Fruit fly (Drosophila melanogaster) whole organism, embryonic: ENCODE results near the gene Atg5.
A peak's percentile ranks its signal among the peaks of the same experiment; 100 is the strongest.

Source experiments
- Bteb2 ChIP-seq: fragments of 200-800 bp; sonication (Bioruptor generic); optimal IDR thresholded peaks from 2 replicates; lab custom pipeline; 2016; ENCODE audit warnings: missing biosample characterization, missing genetic modification characterization
- CG10321 ChIP-seq: fragments of 200-800 bp; sonication (Bioruptor generic); IDR thresholded peaks from 2 replicates; pipeline ENCODE4 v1.3.6; 2022; ENCODE audit warnings: missing biosample characterization, missing genetic modification characterization
- CG10979 ChIP-seq: fragments of 200-800 bp; sonication (Bioruptor generic); optimal IDR thresholded peaks from 2 replicates; lab custom pipeline; 2018; ENCODE audit warnings: missing biosample characterization, mild to moderate bottlenecking, missing genetic modification characterization, moderate library complexity
- CG15601 ChIP-seq: fragments of 200-800 bp; sonication (Bioruptor generic); optimal IDR thresholded peaks from 3 replicates; lab custom pipeline; 2019; ENCODE audit warnings: missing biosample characterization, mild to moderate bottlenecking, missing genetic modification characterization, moderate library complexity
- CG16863 ChIP-seq: fragments of 200-800 bp; sonication (Bioruptor generic); optimal IDR thresholded peaks from 3 replicates; lab custom pipeline; 2016; ENCODE audit warnings: missing biosample characterization, missing genetic modification characterization
- CG17361 ChIP-seq: fragments of 200-800 bp; sonication (Bioruptor generic); IDR thresholded peaks from 3 replicates; pipeline ENCODE4 v1.3.6; 2022; ENCODE audit warnings: missing biosample characterization, missing genetic modification characterization
- CG2712 ChIP-seq: fragments of 200-800 bp; optimal IDR thresholded peaks from 3 replicates; lab custom pipeline; 2019; ENCODE audit warnings: missing biosample characterization, mild to moderate bottlenecking, missing genetic modification characterization, moderate library complexity
- CG31365 ChIP-seq: fragments of 200-800 bp; sonication (Bioruptor generic); optimal IDR thresholded peaks from 2 replicates; lab custom pipeline; 2018; ENCODE audit warnings: missing biosample characterization, mild to moderate bottlenecking, missing genetic modification characterization
- CG31441 ChIP-seq: fragments of 200-800 bp; sonication (Bioruptor generic); IDR thresholded peaks from 2 replicates; pipeline ENCODE4 v1.3.6; 2022; ENCODE audit warnings: missing biosample characterization, missing genetic modification characterization
- CG32767 ChIP-seq: fragments of 200-800 bp; sonication (Bioruptor generic); IDR thresholded peaks from 2 replicates; pipeline ENCODE4 v1.3.6; 2022; ENCODE audit warnings: missing biosample characterization, missing genetic modification characterization
- CG3847 ChIP-seq: fragments of 200-800 bp; sonication (Bioruptor generic); IDR thresholded peaks from 2 replicates; pipeline ENCODE4 v1.3.6; 2022; ENCODE audit warnings: missing biosample characterization, missing genetic modification characterization
- CG4282 ChIP-seq: fragments of 200-800 bp; sonication (Bioruptor generic); optimal IDR thresholded peaks from 2 replicates; lab custom pipeline; 2016; ENCODE audit warnings: missing biosample characterization, missing genetic modification characterization
- CG4854 ChIP-seq: fragments of 200-800 bp; sonication (Bioruptor generic); optimal IDR thresholded peaks from 2 replicates; lab custom pipeline; 2016; ENCODE audit warnings: missing biosample characterization, missing genetic modification characterization, inconsistent platforms
- CG6854 ChIP-seq: fragments of 200-800 bp; sonication (Bioruptor generic); optimal IDR thresholded peaks from 3 replicates; lab custom pipeline; 2017; ENCODE audit warnings: missing biosample characterization, mild to moderate bottlenecking, missing genetic modification characterization
- CG7928 ChIP-seq: fragments of 200-800 bp; sonication (Bioruptor generic); optimal IDR thresholded peaks from 2 replicates; lab custom pipeline; 2017; ENCODE audit warnings: missing biosample characterization, mild to moderate bottlenecking, missing genetic modification characterization
- CG8388 ChIP-seq: fragments of 200-800 bp; sonication (Bioruptor generic); optimal IDR thresholded peaks from 2 replicates; lab custom pipeline; 2019; ENCODE audit warnings: missing biosample characterization, mild to moderate bottlenecking, missing genetic modification characterization, moderate library complexity
- CG8765 ChIP-seq: fragments of 200-800 bp; sonication (Bioruptor generic); IDR thresholded peaks from 2 replicates; pipeline ENCODE4 v1.3.6; 2022; ENCODE audit warnings: missing biosample characterization, missing genetic modification characterization
- Deaf1 ChIP-seq: fragments of 200-800 bp; optimal IDR thresholded peaks from 3 replicates; lab custom pipeline; 2019; ENCODE audit warnings: missing biosample characterization, mild to moderate bottlenecking, missing genetic modification characterization, moderate library complexity
- Dip3 ChIP-seq: fragments of 200-800 bp; sonication (Bioruptor generic); optimal IDR thresholded peaks from 3 replicates; lab custom pipeline; 2016; ENCODE audit warnings: missing biosample characterization, missing genetic modification characterization
- Dref ChIP-seq: fragments of 200-800 bp; sonication (Bioruptor generic); IDR thresholded peaks from 2 replicates; pipeline ENCODE4 v1.3.6; 2022; ENCODE audit warnings: missing biosample characterization, missing genetic modification characterization
- Hr51 ChIP-seq, 2 experiments: fragments of 200-800 bp; sonication (Bioruptor generic); optimal IDR thresholded peaks; 2 replicates in 1 of 2; 3 replicates in 1 of 2; lab custom pipeline; 2016 to 2018; ENCODE audit warnings: missing biosample characterization in 2 of 2, missing genetic modification characterization in 2 of 2, mild to moderate bottlenecking in 1 of 2, moderate library complexity in 1 of 2
- Kr ChIP-seq: fragments of 200-800 bp; sonication (Bioruptor generic); optimal IDR thresholded peaks from 2 replicates; lab custom pipeline; 2017; ENCODE audit warnings: missing biosample characterization, mild to moderate bottlenecking, missing genetic modification characterization
- Lpt ChIP-seq: fragments of >200 bp; optimal IDR thresholded peaks from 2 replicates; lab custom pipeline; 2018; ENCODE audit warnings: missing biosample characterization, missing genetic modification characterization
- Mad ChIP-seq: fragments of 200-800 bp; sonication (Bioruptor generic); optimal IDR thresholded peaks from 2 replicates; lab custom pipeline; 2016; ENCODE audit warnings: missing biosample characterization, missing genetic modification characterization
- Sox100B ChIP-seq: fragments of 200-800 bp; sonication (Bioruptor generic); optimal IDR thresholded peaks from 3 replicates; lab custom pipeline; 2018; ENCODE audit warnings: missing biosample characterization, mild to moderate bottlenecking, missing genetic modification characterization
- Sry-β ChIP-seq: fragments of 200-800 bp; sonication (Bioruptor generic); optimal IDR thresholded peaks from 2 replicates; lab custom pipeline; 2018; ENCODE audit warnings: missing biosample characterization, mild to moderate bottlenecking, missing genetic modification characterization, moderate library complexity
- Taf1 ChIP-seq: fragments of 200-800 bp; sonication (Bioruptor generic); IDR thresholded peaks from 2 replicates; pipeline ENCODE4 v1.3.6; 2022; ENCODE audit warnings: missing biosample characterization, missing genetic modification characterization
- bcd ChIP-seq: fragments of 200-800 bp; sonication (Bioruptor generic); optimal IDR thresholded peaks from 2 replicates; lab custom pipeline; 2017; ENCODE audit warnings: missing biosample characterization, mild to moderate bottlenecking, missing genetic modification characterization
- chm ChIP-seq: fragments of 200-800 bp; sonication (Bioruptor generic); IDR thresholded peaks from 2 replicates; pipeline ENCODE4 v1.3.6; 2022; ENCODE audit warnings: missing biosample characterization, missing genetic modification characterization
- ci ChIP-seq: fragments of 200-800 bp; sonication (Bioruptor generic); IDR thresholded peaks from 3 replicates; pipeline ENCODE4 v1.3.6; 2022; ENCODE audit warnings: missing biosample characterization, missing genetic modification characterization
- corto ChIP-seq: fragments of 200-800 bp; sonication (Bioruptor generic); optimal IDR thresholded peaks from 2 replicates; lab custom pipeline; 2016; ENCODE audit warnings: missing biosample characterization, mild to moderate bottlenecking, missing genetic modification characterization, moderate library complexity
- cwo ChIP-seq: fragments of 200-800 bp; sonication (Bioruptor generic); optimal IDR thresholded peaks from 3 replicates; lab custom pipeline; 2017; ENCODE audit warnings: missing biosample characterization, missing genetic modification characterization, mild to moderate bottlenecking, moderate library complexity, missing genetic modification reagents
- dmrt11E ChIP-seq: fragments of 200-800 bp; sonication (Bioruptor generic); optimal IDR thresholded peaks from 3 replicates; lab custom pipeline; 2018; ENCODE audit warnings: missing biosample characterization, mild to moderate bottlenecking, missing genetic modification characterization, moderate library complexity
- dysf ChIP-seq: fragments of 200-800 bp; sonication (Bioruptor generic); IDR thresholded peaks from 3 replicates; pipeline ENCODE4 v1.3.6; 2022; ENCODE audit warnings: missing biosample characterization, missing genetic modification characterization
- gcm2 ChIP-seq: fragments of 200-800 bp; sonication (Bioruptor generic); optimal IDR thresholded peaks from 2 replicates; lab custom pipeline; 2016; ENCODE audit warnings: missing biosample characterization, missing genetic modification characterization
- gsb ChIP-seq: fragments of 200-800 bp; sonication (Bioruptor generic); IDR thresholded peaks from 2 replicates; pipeline ENCODE4 v1.3.6; 2022; ENCODE audit warnings: missing biosample characterization, missing genetic modification characterization
- inv ChIP-seq: fragments of 200-800 bp; sonication (Bioruptor generic); IDR thresholded peaks from 2 replicates; pipeline ENCODE4 v1.3.6; 2022; ENCODE audit warnings: missing biosample characterization, missing genetic modification characterization; ENCODE audit not compliant: partially characterized antibody
- klu ChIP-seq: fragments of 200-800 bp; sonication (Bioruptor generic); IDR thresholded peaks from 2 replicates; pipeline ENCODE4 v1.3.6; 2022; ENCODE audit warnings: missing biosample characterization, missing genetic modification characterization
- luna ChIP-seq: fragments of 200-800 bp; sonication (Bioruptor generic); optimal IDR thresholded peaks from 2 replicates; lab custom pipeline; 2016; ENCODE audit warnings: missing biosample characterization, missing genetic modification characterization
- nerfin-1 ChIP-seq: fragments of 200-800 bp; sonication (Bioruptor generic); optimal IDR thresholded peaks from 3 replicates; lab custom pipeline; 2019; ENCODE audit warnings: missing biosample characterization, mild to moderate bottlenecking, missing genetic modification characterization, moderate library complexity
- nerfin-2 ChIP-seq: fragments of 200-800 bp; sonication (Bioruptor generic); IDR thresholded peaks from 2 replicates; pipeline ENCODE4 v1.3.6; 2022; ENCODE audit warnings: missing biosample characterization, missing genetic modification characterization; ENCODE audit not compliant: partially characterized antibody
- pfk ChIP-seq: fragments of 200-800 bp; sonication (Bioruptor generic); optimal IDR thresholded peaks from 2 replicates; lab custom pipeline; 2018; ENCODE audit warnings: missing biosample characterization, mild to moderate bottlenecking, missing genetic modification characterization, moderate library complexity
- phol ChIP-seq: fragments of 200-800 bp; sonication (Bioruptor generic); optimal IDR thresholded peaks from 3 replicates; lab custom pipeline; 2018; ENCODE audit warnings: missing biosample characterization, mild to moderate bottlenecking, missing genetic modification characterization, moderate library complexity
- sim ChIP-seq: fragments of 200-800 bp; sonication (Bioruptor generic); IDR thresholded peaks from 2 replicates; pipeline ENCODE4 v1.3.6; 2022; ENCODE audit warnings: missing biosample characterization, missing genetic modification characterization
- slp2 ChIP-seq: fragments of 200-800 bp; sonication (Bioruptor generic); optimal IDR thresholded peaks from 2 replicates; lab custom pipeline; 2016; ENCODE audit warnings: missing biosample characterization, missing genetic modification characterization
- sob ChIP-seq: fragments of 200-800 bp; sonication (Bioruptor generic); IDR thresholded peaks from 2 replicates; pipeline ENCODE4 v1.3.6; 2022; ENCODE audit warnings: missing biosample characterization, missing genetic modification characterization
- sr ChIP-seq: fragments of 200-800 bp; sonication (Bioruptor generic); IDR thresholded peaks from 3 replicates; pipeline ENCODE4 v1.3.6; 2022; ENCODE audit warnings: missing biosample characterization, missing genetic modification characterization
- sug ChIP-seq: fragments of 200-800 bp; optimal IDR thresholded peaks from 2 replicates; lab custom pipeline; 2019; ENCODE audit warnings: missing biosample characterization, mild to moderate bottlenecking, missing genetic modification characterization, moderate library complexity
- wor ChIP-seq: fragments of 200-800 bp; sonication (Bioruptor generic); IDR thresholded peaks from 2 replicates; pipeline ENCODE4 v1.3.6; 2022; ENCODE audit warnings: missing biosample characterization, missing genetic modification characterization

The Atg5 gene

dm6 chrX:7293133-7293873 is 30.3 kb downstream of the Atg5 start (continued):
- TF ChIP-seq Dip3 (no peak), CG4854 (GFP tag; lab: Kevin White, UChicago) (peak; percentile 59), phol (tag; lab: Kevin White, UChicago) (peak; percentile 88), CG17361 (GFP tag; lab: Robert Waterston, UW) (peak; percentile 86), Sry-β (peak; percentile 42), Mad (GFP tag; lab: Kevin White, UChicago) (peak; percentile 73), Lpt (GFP tag; lab: Kevin White, UChicago) (peak; percentile 21), Dref (GFP tag; lab: Robert Waterston, UW) (no peak), sob (GFP tag; lab: Robert Waterston, UW) (peak; percentile 74), klu (GFP tag; lab: Robert Waterston, UW) (peak; percentile 67), luna (no peak), gcm2 (peak; percentile 22), Sox100B (GFP tag; lab: Kevin White, UChicago) (peak; percentile 63), ci (GFP tag; lab: Robert Waterston, UW) (peak; percentile 93), nerfin-1 (tag; lab: Kevin White, UChicago) (peak; percentile 74), sug (tag; lab: Kevin White, UChicago) (peak; percentile 7), CG15601 (tag; lab: Kevin White, UChicago) (peak; percentile 82), Deaf1 (tag; lab: Kevin White, UChicago) (peak; percentile 26), Hr51 (GFP tag; optimal IDR thresholded peaks at IDR 0.05; lab: Kevin White, UChicago) (peak; percentile 62 to 81), slp2 (GFP tag; lab: Kevin White, UChicago) (peak; percentile 77), nerfin-2 (GFP tag; lab: Robert Waterston, UW) (no peak), CG3847 (GFP tag; lab: Robert Waterston, UW) (peak; percentile 53), cwo (GFP tag; lab: Kevin White, UChicago) (peak; percentile 11), sim (peak; percentile 86; the same call in 1 of the 2 replicates), dysf (GFP tag; lab: Robert Waterston, UW) (peak; percentile 80), CG4282 (GFP tag; lab: Kevin White, UChicago) (peak; percentile 56), Bteb2 (GFP tag; lab: Kevin White, UChicago) (peak; percentile 13), CG31441 (GFP tag; lab: Robert Waterston, UW) (peak; percentile 86), CG8388 (GFP tag; lab: Kevin White, UChicago) (peak; percentile 81), CG10321 (GFP tag; lab: Robert Waterston, UW) (no peak), pfk (GFP tag; lab: Kevin White, UChicago) (no peak), bcd (peak; percentile 75), Kr (GFP tag; lab: Kevin White, UChicago) (no peak), sr (GFP tag; lab: Robert Waterston, UW) (peak; percentile 70; the same call in 1 of the 3 replicates), CG16863 (GFP tag; lab: Kevin White, UChicago) (peak; percentile 78), CG6854 (GFP tag; lab: Kevin White, UChicago) (no peak), CG31365 (peak; percentile 48), chm (peak; percentile 90), CG8765 (GFP tag; lab: Robert Waterston, UW) (peak; percentile 77; the same call in 1 of the 2 replicates), corto (GFP tag; lab: Kevin White, UChicago) (peak; percentile 76), CG7928 (GFP tag; lab: Kevin White, UChicago) (no peak), inv (GFP tag; lab: Robert Waterston, UW) (no peak), CG2712 (tag; lab: Kevin White, UChicago) (peak; percentile 87), dmrt11E (tag; lab: Kevin White, UChicago) (peak; percentile 92), Taf1 (no peak), CG32767 (peak; percentile 76), wor (peak; percentile 85), CG10979 (tag; lab: Kevin White, UChicago) (peak; percentile 87), gsb (peak; percentile 33; the same call in 1 of the 2 replicates)
